Worm (Caenorhabditis elegans) whole organism, late embryonic: ENCODE data around the gene metr-1.
"Not testable (repeated sequence)": the region's sequence is repeated elsewhere in the genome, so short reads cannot be mapped to it uniquely, and the experiment has no call there.

Source experiments
- C38D4.7 ChIP-seq: fragments of 200-800 bp; sonication (Bioruptor generic); optimal IDR thresholded peaks from 2 replicates; lab custom pipeline; 2018; ENCODE audit warnings: mild to moderate bottlenecking, missing genetic modification characterization, moderate library complexity, missing compliant biosample characterization
- F13H6.1 ChIP-seq: sonication (generic microtip); optimal IDR thresholded peaks from 2 replicates; lab custom pipeline; 2016; ENCODE audit warnings: missing genetic modification characterization, missing compliant biosample characterization
- K02D7.2 ChIP-seq: sonication (generic microtip); optimal IDR thresholded peaks from 2 replicates; lab custom pipeline; 2017; ENCODE audit warnings: mild to moderate bottlenecking, missing genetic modification characterization, missing compliant biosample characterization
- K09A11.1 ChIP-seq: sonication (generic microtip); optimal IDR thresholded peaks from 2 replicates; lab custom pipeline; 2017; ENCODE audit warnings: antibody characterized with exemption, mild to moderate bottlenecking, missing genetic modification characterization, missing compliant biosample characterization; ENCODE audit not compliant: insufficient read depth
- T23F11.4 ChIP-seq: fragments of 200-800 bp; sonication (Bioruptor generic); optimal IDR thresholded peaks from 2 replicates; lab custom pipeline; 2018; ENCODE audit warnings: mild to moderate bottlenecking, missing genetic modification characterization, missing compliant biosample characterization
- ama-1 ChIP-seq: fragments of 150-350 bp; optimal IDR thresholded peaks from 2 replicates; lab custom pipeline; 2014
- ceh-2 ChIP-seq: sonication (generic microtip); optimal IDR thresholded peaks from 2 replicates; lab custom pipeline; 2016; ENCODE audit warnings: missing genotype, missing genetic modification characterization, missing compliant biosample characterization
- ceh-22 ChIP-seq: sonication (generic microtip); optimal IDR thresholded peaks from 2 replicates; lab custom pipeline; 2017; ENCODE audit warnings: missing biosample characterization, missing genetic modification characterization
- ceh-45 ChIP-seq: fragments of 200-800 bp; sonication (Bioruptor generic); IDR thresholded peaks from 2 replicates; pipeline ENCODE4 v1.3.6; 2022; ENCODE audit warnings: missing genetic modification reagents, missing genetic modification characterization, missing compliant biosample characterization
- ceh-9 ChIP-seq: sonication (generic microtip); optimal IDR thresholded peaks from 2 replicates; lab custom pipeline; 2016; ENCODE audit warnings: mild to moderate bottlenecking, missing genetic modification characterization, inconsistent platforms, missing compliant biosample characterization
- dve-1 ChIP-seq: sonication (generic microtip); optimal IDR thresholded peaks from 2 replicates; lab custom pipeline; 2017; ENCODE audit warnings: antibody characterized with exemption, mild to moderate bottlenecking, missing genetic modification characterization, missing compliant biosample characterization
- elt-4 ChIP-seq: sonication (generic microtip); optimal IDR thresholded peaks from 2 replicates; lab custom pipeline; 2016; ENCODE audit warnings: missing genetic modification characterization, missing compliant biosample characterization
- fkh-10 ChIP-seq: fragments of 150-350 bp; optimal IDR thresholded peaks from 2 replicates; lab custom pipeline; 2014; ENCODE audit warnings: missing biosample characterization, missing genetic modification reagents, missing genetic modification characterization
- fkh-6 ChIP-seq: sonication (generic microtip); optimal IDR thresholded peaks from 2 replicates; lab custom pipeline; 2016; ENCODE audit warnings: missing genetic modification characterization, missing compliant biosample characterization
- gmeb-2 ChIP-seq: sonication (generic microtip); optimal IDR thresholded peaks from 2 replicates; lab custom pipeline; 2016; ENCODE audit warnings: missing genetic modification characterization, inconsistent platforms, missing compliant biosample characterization
- hlh-13 ChIP-seq: fragments of 200-800 bp; sonication (Bioruptor generic); optimal IDR thresholded peaks from 2 replicates; lab custom pipeline; 2018; ENCODE audit warnings: mild to moderate bottlenecking, missing genetic modification characterization, missing compliant biosample characterization
- hlh-15 ChIP-seq: sonication (generic microtip); optimal IDR thresholded peaks from 2 replicates; lab custom pipeline; 2016; ENCODE audit warnings: missing genetic modification characterization, missing compliant biosample characterization
- hlh-8 ChIP-seq: sonication (generic microtip); optimal IDR thresholded peaks from 2 replicates; lab custom pipeline; 2016; ENCODE audit warnings: missing genotype, missing genetic modification characterization, missing compliant biosample characterization
- lim-6 ChIP-seq: sonication (generic microtip); optimal IDR thresholded peaks from 2 replicates; lab custom pipeline; 2016; ENCODE audit warnings: missing genetic modification characterization, missing compliant biosample characterization
- mec-3 ChIP-seq: sonication (generic microtip); optimal IDR thresholded peaks from 2 replicates; lab custom pipeline; 2016; ENCODE audit warnings: borderline replicate concordance, missing genetic modification characterization, missing compliant biosample characterization
- pag-3 ChIP-seq: sonication (generic microtip); optimal IDR thresholded peaks from 2 replicates; lab custom pipeline; 2016; ENCODE audit warnings: missing compliant biosample characterization, missing genetic modification characterization, borderline replicate concordance
- pat-9 ChIP-seq: fragments of 200-800 bp; sonication (Bioruptor generic); optimal IDR thresholded peaks from 2 replicates; lab custom pipeline; 2018; ENCODE audit warnings: mild to moderate bottlenecking, missing genetic modification characterization, moderate library complexity, missing compliant biosample characterization
- pax-1 ChIP-seq: fragments of 150-350 bp; optimal IDR thresholded peaks from 2 replicates; lab custom pipeline; 2014; ENCODE audit warnings: missing biosample characterization, missing genetic modification characterization
- pha-2 ChIP-seq: sonication (generic microtip); optimal IDR thresholded peaks from 2 replicates; lab custom pipeline; 2017; ENCODE audit warnings: mild to moderate bottlenecking, missing genetic modification characterization, missing compliant biosample characterization
- pha-4 ChIP-seq: fragments of 150-350 bp; optimal IDR thresholded peaks from 2 replicates; lab custom pipeline; 2018; ENCODE audit warnings: missing biosample characterization, missing genetic modification reagents, missing genetic modification characterization
- pqm-1 ChIP-seq: sonication (generic microtip); optimal IDR thresholded peaks from 2 replicates; lab custom pipeline; 2016; ENCODE audit warnings: missing genetic modification characterization, missing compliant biosample characterization
- pros-1 ChIP-seq: fragments of 150-350 bp; optimal IDR thresholded peaks from 2 replicates; lab custom pipeline; 2014; ENCODE audit warnings: missing biosample characterization, missing genetic modification reagents, missing genetic modification characterization
- ref-2 ChIP-seq: sonication (generic microtip); optimal IDR thresholded peaks from 2 replicates; lab custom pipeline; 2016; ENCODE audit warnings: missing genetic modification characterization, missing compliant biosample characterization
- rnt-1 ChIP-seq: sonication (generic microtip); optimal IDR thresholded peaks from 2 replicates; lab custom pipeline; 2016; ENCODE audit warnings: missing genetic modification characterization, missing compliant biosample characterization
- sdc-2 ChIP-seq: sonication (generic microtip); optimal IDR thresholded peaks from 2 replicates; lab custom pipeline; 2016; ENCODE audit warnings: missing genotype, missing genetic modification characterization, missing compliant biosample characterization
- sox-2 ChIP-seq: fragments of 200-800 bp; sonication (Bioruptor generic); IDR thresholded peaks from 2 replicates; pipeline ENCODE4 v1.3.6; 2022; ENCODE audit warnings: missing genetic modification reagents, missing genetic modification characterization, missing compliant biosample characterization
- ttx-3 ChIP-seq: sonication (generic microtip); optimal IDR thresholded peaks from 2 replicates; lab custom pipeline; 2016; ENCODE audit warnings: missing genetic modification reagents, missing genetic modification characterization, missing compliant biosample characterization

The metr-1 gene

DNA sequence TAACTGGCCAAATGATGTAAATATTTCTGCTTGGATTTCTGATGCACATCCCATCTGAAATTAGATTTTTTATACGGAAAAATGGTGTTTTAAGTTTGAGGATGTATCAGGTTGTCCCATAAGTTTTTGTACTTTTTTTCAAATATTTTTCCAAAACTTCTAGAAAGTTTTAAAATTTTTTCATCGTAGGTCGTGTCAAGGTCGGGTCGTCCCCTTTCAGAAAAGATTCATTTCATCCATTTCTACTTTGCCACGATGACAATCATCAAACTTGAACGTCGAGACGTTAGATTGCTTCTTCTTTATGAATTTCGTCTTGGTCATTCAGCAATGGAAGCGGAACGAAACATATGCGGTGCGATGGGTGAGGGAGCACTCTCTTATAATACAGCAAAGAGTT, 22.0 kb upstream of the metr-1 start, which contains the start of gene sra-12:
sra-12 (minus strand) TSS at position 101 of the 400 bp plus-strand sequence.
- TF ChIP-seq ttx-3 (tag; lab: Kevin White, UChicago); pha-4 (tag; lab: Kevin White, UChicago); ama-1 (lab: Kevin White, UChicago): not testable (repeated sequence)

ce11 chrII:10910219-10910618, 16.1 kb upstream of the metr-1 start, which contains the start of gene sra-11:
TSS of gene sra-11 (minus strand) at chrII:10910319.
- no peak for TF ChIP-seq gmeb-2 (tag; lab: Kevin White, UChicago)
- no peak for TF ChIP-seq mec-3 (tag; lab: Kevin White, UChicago)
- TF ChIP-seq pha-4 (tag; lab: Kevin White, UChicago): no peak
- no peak for TF ChIP-seq pros-1 (tag; lab: Kevin White, UChicago)
- no peak for TF ChIP-seq ceh-22 (tag; lab: Kevin White, UChicago)
- TF ChIP-seq K09A11.1 (tag; lab: Kevin White, UChicago): no peak
- TF ChIP-seq T23F11.4 (GFP tag; lab: Kevin White, UChicago): no peak
- no peak for TF ChIP-seq pax-1 (tag; lab: Kevin White, UChicago)
- no peak for TF ChIP-seq C38D4.7 (GFP tag; lab: Kevin White, UChicago)
- no peak for TF ChIP-seq pag-3 (tag; lab: Kevin White, UChicago)
- no peak for TF ChIP-seq hlh-8 (tag; lab: Kevin White, UChicago)
- no peak for TF ChIP-seq fkh-6 (tag; lab: Kevin White, UChicago)
- no peak for TF ChIP-seq fkh-10

- TF ChIP-seq ceh-2 (tag; lab: Kevin White, UChicago) (no peak), hlh-15 (tag; lab: Kevin White, UChicago) (no peak), ref-2 (tag; lab: Kevin White, UChicago) (no peak), K02D7.2 (no peak), hlh-13 (GFP tag; lab: Kevin White, UChicago) (no peak), dve-1 (tag; lab: Kevin White, UChicago) (no peak), ceh-45 (GFP tag; lab: Robert Waterston, UW) (no peak), pat-9 (tag; lab: Kevin White, UChicago) (no peak), sox-2 (GFP tag; lab: Robert Waterston, UW) (no peak)
Measured at ce11 chrII:10912995-10913394, 13.4 kb upstream of the metr-1 start.

DNA sequence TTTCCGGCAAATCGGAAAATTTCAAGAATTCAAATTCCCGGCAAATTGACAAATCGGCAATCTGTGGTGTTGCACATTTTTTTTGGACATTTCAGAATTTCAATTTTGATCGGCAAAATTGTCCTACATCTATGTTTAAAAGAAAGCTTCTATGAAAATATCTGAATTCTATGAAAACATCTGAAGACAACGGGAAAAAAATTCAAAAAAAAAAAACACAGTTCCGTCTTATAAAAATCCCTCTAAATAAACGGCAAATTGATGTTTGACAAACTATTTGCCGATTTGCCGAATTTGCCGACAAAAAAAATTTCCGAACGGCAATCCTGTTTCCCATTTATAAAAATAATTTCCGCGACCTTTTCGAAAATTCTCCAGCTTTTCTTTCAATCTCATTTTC, 12.0 kb upstream of the metr-1 start, which contains the start of gene F44F4.15:
F44F4.15 (plus strand) TSS at position 301 of the 400 bp plus-strand sequence.
- TF ChIP-seq pha-2 (tag; lab: Kevin White, UChicago) (no peak), ceh-9 (tag; lab: Kevin White, UChicago) (no peak), F13H6.1 (tag; lab: Kevin White, UChicago) (no peak), dve-1 (tag; lab: Kevin White, UChicago) (no peak), lim-6 (tag; lab: Kevin White, UChicago) (no peak), pax-1 (tag; lab: Kevin White, UChicago) (no peak), pha-4 (tag; lab: Kevin White, UChicago) (no peak), fkh-6 (tag; lab: Kevin White, UChicago) (no peak), rnt-1 (tag; lab: Kevin White, UChicago) (no peak)
- TF ChIP-seq, all 69 proteins: peak for 0

DNA sequence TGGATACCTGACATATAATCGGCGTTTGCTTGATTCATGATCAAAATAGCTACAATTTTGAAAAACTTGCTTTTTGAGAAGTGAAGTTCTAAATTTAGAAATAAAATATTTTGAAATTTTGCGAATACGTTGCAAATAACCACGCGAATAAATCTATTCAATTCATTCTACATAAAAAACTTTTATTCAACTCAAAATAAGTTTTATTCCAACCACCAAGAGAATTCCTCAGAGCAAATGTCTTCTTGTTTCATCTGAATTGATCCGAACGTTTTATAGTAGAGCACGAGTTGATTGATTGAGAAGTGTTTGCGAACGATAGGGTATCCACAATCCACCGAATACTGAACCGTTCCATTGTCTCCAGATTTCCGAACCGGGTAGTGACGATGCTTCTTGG, 10.6 kb upstream of the metr-1 start, which contains the start of gene F44F4.9:
F44F4.9 (minus strand) TSS at position 101 of the 400 bp plus-strand sequence.
- TF ChIP-seq pqm-1 (tag; lab: Kevin White, UChicago): no peak
- no peak for TF ChIP-seq sdc-2 (tag; lab: Kevin White, UChicago)
- TF ChIP-seq pha-4 (tag; lab: Kevin White, UChicago): no peak
- TF ChIP-seq rnt-1 (tag; lab: Kevin White, UChicago): no peak
- no peak for TF ChIP-seq hlh-15 (tag; lab: Kevin White, UChicago)
- TF ChIP-seq lim-6 (tag; lab: Kevin White, UChicago): no peak
- TF ChIP-seq elt-4 (tag; lab: Kevin White, UChicago): no peak
- TF ChIP-seq K02D7.2: no peak
